5 fruit fly cellular contexts compared by ENCODE assay signal in the genomic region with DNA sequence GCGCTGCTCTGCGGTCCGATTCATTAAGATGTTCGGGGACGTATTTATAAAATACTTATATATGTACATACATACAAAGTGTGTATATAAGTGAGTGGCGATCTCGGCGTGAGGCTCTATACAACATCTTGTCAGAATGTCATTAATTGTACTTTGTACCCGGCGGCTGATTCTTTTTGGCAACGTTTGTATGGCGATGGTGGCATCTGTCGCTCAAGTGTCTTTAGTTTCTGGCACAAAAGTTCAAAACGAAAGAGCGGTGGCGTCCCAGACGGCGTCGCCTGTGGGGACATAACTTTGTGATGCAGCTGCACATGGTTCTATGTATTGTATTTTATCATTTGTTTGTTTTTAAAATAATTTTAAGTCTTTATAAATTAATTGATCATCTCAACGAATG.
TF ChIP-seq lines count a peak whose summit lies in the region.

No protein-coding gene starts in this region.

- no peak for TF ChIP-seq CTCF in whole organism, embryonic (GFP tag; optimal IDR thresholded peaks at IDR 0.05; lab: Kevin White, UChicago)

TF ChIP-seq in whole organism, adult, 20 proteins besides CTCF, POLR2A, EP300 and RAD21:
- no peak for TF ChIP-seq CG7045 (GFP tag; optimal IDR thresholded peaks at IDR 0.05; lab: Kevin White, UChicago)
- peak; percentile 58 for TF ChIP-seq Mnt (GFP tag; optimal IDR thresholded peaks at IDR 0.05; lab: Kevin White, UChicago)
- peak; percentile 59 for TF ChIP-seq toe (GFP tag; optimal IDR thresholded peaks at IDR 0.05; lab: Kevin White, UChicago)
- no peak for TF ChIP-seq ovo (GFP tag; optimal IDR thresholded peaks at IDR 0.05; lab: Kevin White, UChicago)
- TF ChIP-seq bab1 (GFP tag; optimal IDR thresholded peaks at IDR 0.05; lab: Kevin White, UChicago) = no peak
- no peak for TF ChIP-seq Clk (GFP tag; optimal IDR thresholded peaks at IDR 0.05; lab: Kevin White, UChicago)
- no peak for TF ChIP-seq Crg-1 (GFP tag; optimal IDR thresholded peaks at IDR 0.05; lab: Kevin White, UChicago)
- no peak for TF ChIP-seq CG33017 (tag; optimal IDR thresholded peaks at IDR 0.05; lab: Kevin White, UChicago)
- no peak for TF ChIP-seq CG5204 (GFP tag; optimal IDR thresholded peaks at IDR 0.05; lab: Kevin White, UChicago)
- TF ChIP-seq CG1620 (GFP tag; optimal IDR thresholded peaks at IDR 0.05; lab: Kevin White, UChicago) = peak; percentile 6
- no peak for TF ChIP-seq tj (GFP tag; optimal IDR thresholded peaks at IDR 0.05; lab: Kevin White, UChicago)

TF ChIP-seq in whole organism, embryonic, 481 proteins besides CTCF, POLR2A, EP300 and RAD21:
- TF ChIP-seq Ets65A (GFP tag; lab: Kevin White, UChicago) (peak; percentile 78), nau (GFP tag; optimal IDR thresholded peaks at IDR 0.05; lab: Kevin White, UChicago) (peak; percentile 15), CG2199 (GFP tag; IDR thresholded peaks at IDR 0.05; lab: Robert Waterston, UW) (0 out of 3 replicates have a peak, but pooled peaks have one; percentile 1), CG10543 (GFP tag; optimal IDR thresholded peaks at IDR 0.05; lab: Kevin White, UChicago) (peak; percentile 22), lov (optimal IDR thresholded peaks at IDR 0.05; lab: Kevin White, UChicago) (no peak), lov (GFP tag; IDR thresholded peaks at IDR 0.05; lab: Robert Waterston, UW) (no peak), Med (GFP tag; lab: Kevin White, UChicago) (peak; percentile 47), CG1233 (GFP tag; optimal IDR thresholded peaks at IDR 0.05; lab: Kevin White, UChicago) (no peak)

TF ChIP-seq in whole organism, prepupa, 60 proteins besides CTCF, POLR2A, EP300 and RAD21:
- TF ChIP-seq net (GFP tag; optimal IDR thresholded peaks at IDR 0.05; lab: Kevin White, UChicago) (peak; percentile 77), Eip78C (GFP tag; lab: Kevin White, UChicago) (peak; percentile 38), CG6276 (GFP tag; optimal IDR thresholded peaks at IDR 0.05; lab: Kevin White, UChicago) (no peak), Met (GFP tag; optimal IDR thresholded peaks at IDR 0.05; lab: Kevin White, UChicago) (no peak), CG8119 (GFP tag; IDR thresholded peaks at IDR 0.05; lab: Robert Waterston, UW) (peak; percentile 18; the same call in 1 of the 3 replicates)

TF ChIP-seq in whole organism, pupa, 21 proteins besides CTCF, POLR2A, EP300 and RAD21:
- 0 out of 3 replicates have a peak, but pooled peaks have one; percentile 27 for TF ChIP-seq fd96Ca (GFP tag; IDR thresholded peaks at IDR 0.05; lab: Robert Waterston, UW)
- no peak for TF ChIP-seq CG8159 (tag; optimal IDR thresholded peaks at IDR 0.05; lab: Kevin White, UChicago)
- TF ChIP-seq Ets98B (GFP tag; IDR thresholded peaks at IDR 0.05; lab: Robert Waterston, UW) = peak; percentile 54; the same call in 1 of the 2 replicates

TF ChIP-seq in whole organism, wandering third instar larva, 38 proteins besides CTCF, POLR2A, EP300 and RAD21:
- TF ChIP-seq Rel (GFP tag; optimal IDR thresholded peaks at IDR 0.05; lab: Kevin White, UChicago) (peak; percentile 20), Rel (tag; optimal IDR thresholded peaks at IDR 0.05; lab: Kevin White, UChicago) (no peak), Hnf4 (GFP tag; optimal IDR thresholded peaks at IDR 0.05; lab: Kevin White, UChicago) (no peak)
